Worm (Caenorhabditis elegans): ENCODE data around the gene srh-122.
"Not testable (repeated sequence)": the region's sequence is repeated elsewhere in the genome, so short reads cannot be mapped to it uniquely, and the experiment has no call there.

Gene srh-122

ce11 chrV:15392064-15392463 lies 14.3 kb upstream of the srh-122 start:
- no peak for TF ChIP-seq unc-62 (GFP tag; optimal IDR thresholded peaks at IDR 0.05)

ce11 chrV:15388820-15389384 lies 11.1 kb upstream of the srh-122 start, which contains the start of gene srh-170:
Gene srh-170 (minus strand): TSS chrV:15388870.
- TF ChIP-seq unc-62 (GFP tag; optimal IDR thresholded peaks at IDR 0.05) = no peak

DNA sequence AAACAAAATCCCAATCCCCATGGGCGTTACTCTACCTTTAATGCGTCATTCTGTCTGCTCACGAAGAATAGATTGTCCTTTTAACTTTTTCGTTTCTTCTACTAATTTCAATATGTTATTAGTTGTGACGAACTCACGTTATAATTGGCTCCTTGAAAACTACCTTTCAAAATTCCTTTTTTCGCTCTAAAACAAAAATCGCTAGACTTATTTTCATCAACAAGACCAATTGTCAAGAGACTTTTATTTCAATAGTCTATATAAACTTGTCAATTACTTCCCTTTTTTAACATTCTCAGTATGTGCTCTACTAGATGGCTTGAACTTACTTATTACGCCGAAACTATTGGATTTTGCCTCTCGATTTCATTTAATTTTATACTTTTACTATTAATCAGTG lies 6.9 kb upstream of the srh-122 start, which contains the start of gene str-102:
Gene str-102, plus strand, starts transcription at position 301 of the 400 bp plus-strand sequence.
- TF ChIP-seq unc-62 (GFP tag; optimal IDR thresholded peaks at IDR 0.05) = no peak

DNA sequence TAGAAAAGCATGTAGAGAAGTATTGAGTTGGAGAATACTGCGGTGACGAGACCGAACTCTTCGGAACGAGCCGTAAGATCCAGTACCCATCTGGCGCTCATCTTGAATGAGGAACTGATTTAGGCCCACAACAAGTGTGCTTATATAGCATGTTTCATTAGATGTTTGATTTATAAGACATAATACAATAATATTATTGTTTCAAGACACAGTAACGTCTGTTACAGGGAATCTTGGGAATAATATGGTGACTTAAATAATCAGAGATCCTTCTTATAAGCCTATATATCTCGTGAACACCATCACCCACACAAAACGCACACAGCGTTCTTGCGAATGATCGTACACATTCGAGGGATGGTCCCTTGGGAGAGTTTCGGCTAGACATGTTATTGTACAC lies 5.9 kb upstream of the srh-122 start, which contains the start of gene str-88:
Gene str-88, minus strand, starts transcription at position 101 of the 400 bp plus-strand sequence.
- no peak for TF ChIP-seq unc-62 (GFP tag; optimal IDR thresholded peaks at IDR 0.05)

ce11 chrV:15380857-15381256 lies 3.1 kb upstream of the srh-122 start, which contains the start of gene dhs-23:
Gene dhs-23 (plus strand): TSS chrV:15381219.
- TF ChIP-seq unc-62 (GFP tag; optimal IDR thresholded peaks at IDR 0.05) = no peak

- TF ChIP-seq unc-62 (GFP tag; optimal IDR thresholded peaks at IDR 0.05) = no peak
Measured at ce11 chrV:15379817-15380216, 2.0 kb upstream of the srh-122 start, which contains the start of gene srh-251. Gene srh-251 (minus strand): TSS chrV:15379917.

DNA sequence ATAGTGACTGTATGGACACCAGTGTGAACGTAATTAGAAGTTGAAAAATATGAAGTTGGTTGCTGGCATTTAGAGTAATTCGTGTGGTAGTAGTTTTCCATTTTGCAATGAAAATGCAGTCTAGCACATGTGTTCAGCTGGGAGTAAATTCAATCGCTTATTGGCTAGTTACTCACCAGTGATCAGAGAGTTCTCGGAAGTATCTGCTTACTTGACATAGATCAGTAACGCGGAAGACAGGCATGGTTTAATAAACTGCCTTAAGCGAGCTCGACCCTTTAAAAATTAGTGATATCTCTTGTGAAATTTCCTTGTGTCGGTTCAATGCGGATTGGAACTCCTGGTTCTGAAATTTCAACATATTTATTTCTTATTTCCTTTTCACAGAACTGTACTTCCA lies 1.6 kb downstream of the srh-122 start, which contains the start of gene srh-52:
Gene srh-52, minus strand, starts transcription at position 101 of the 400 bp plus-strand sequence.
- no peak for TF ChIP-seq unc-62 (GFP tag; optimal IDR thresholded peaks at IDR 0.05)

DNA sequence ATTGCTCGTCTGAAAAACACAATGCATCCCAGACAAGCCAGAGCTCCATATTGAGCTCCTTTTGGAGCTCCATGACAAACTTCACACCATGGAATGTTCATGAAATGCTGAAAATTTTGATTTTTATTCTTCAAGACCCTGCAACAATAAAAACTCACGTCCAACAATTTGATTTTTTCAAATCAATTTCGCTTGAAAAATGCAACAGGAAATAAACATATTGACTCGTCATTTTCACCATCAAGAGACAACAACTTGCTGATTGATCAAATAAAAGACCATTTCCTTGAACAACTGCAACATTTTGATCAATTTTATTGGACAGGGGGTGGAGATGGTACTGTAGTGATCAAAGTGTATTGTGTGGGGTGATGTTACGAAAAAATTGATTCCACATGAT lies 8.1 kb downstream of the srh-122 start, which contains the start of gene nhr-269:
Gene nhr-269, minus strand, starts transcription at position 101 of the 400 bp plus-strand sequence.
- TF ChIP-seq unc-62 (GFP tag; optimal IDR thresholded peaks at IDR 0.05) = no peak

- TF ChIP-seq unc-62 (GFP tag; optimal IDR thresholded peaks at IDR 0.05) = no peak
Measured at ce11 chrV:15367770-15368169, 10.0 kb downstream of the srh-122 start.

DNA sequence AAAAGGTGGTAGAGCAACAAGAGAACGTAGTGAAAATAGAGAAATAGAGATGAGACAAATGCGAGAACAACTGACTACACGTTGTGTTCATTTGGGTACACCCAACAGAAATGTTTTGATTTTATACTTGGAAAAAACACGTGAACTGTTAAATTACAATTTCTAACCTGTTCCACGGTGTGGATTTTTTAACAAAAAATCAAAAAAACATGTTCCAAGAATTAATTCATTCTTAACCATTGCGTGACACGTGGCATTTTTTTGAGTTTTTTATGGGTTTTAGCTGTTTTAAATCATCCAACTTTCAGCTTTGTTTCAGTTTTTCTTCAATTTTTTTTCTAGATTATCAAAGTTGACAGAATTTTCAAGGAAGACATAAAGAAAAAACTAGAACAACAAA lies 16.4 kb downstream of the srh-122 start, which contains the start of gene ech-1.1:
Gene ech-1.1, minus strand, starts transcription at position 101 of the 400 bp plus-strand sequence.
- TF ChIP-seq unc-62 (GFP tag; optimal IDR thresholded peaks at IDR 0.05) = not testable (repeated sequence)

DNA sequence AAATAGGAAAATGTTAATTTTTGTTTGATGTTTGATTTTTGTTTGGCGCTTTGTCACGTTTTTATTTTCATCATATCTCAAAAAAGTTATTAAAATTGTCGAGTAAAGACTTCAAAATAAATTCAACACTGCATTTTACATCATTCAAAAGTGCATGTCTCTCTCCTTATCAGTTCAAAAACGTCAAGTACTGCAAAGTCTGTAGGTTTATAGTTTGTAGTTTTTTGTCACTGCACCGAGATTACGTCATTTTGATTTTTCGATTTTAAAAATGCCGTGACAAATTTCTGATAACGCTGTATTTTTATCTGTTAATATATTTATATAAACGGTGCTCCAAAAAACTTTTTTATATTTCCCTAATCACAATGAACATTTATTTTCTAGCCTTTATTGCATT lies 23.2 kb downstream of the srh-122 start, which contains the start of gene C29F3.7:
Gene C29F3.7, plus strand, starts transcription at position 254 of the 400 bp plus-strand sequence.
- TF ChIP-seq unc-62 (GFP tag; optimal IDR thresholded peaks at IDR 0.05) = no peak

DNA sequence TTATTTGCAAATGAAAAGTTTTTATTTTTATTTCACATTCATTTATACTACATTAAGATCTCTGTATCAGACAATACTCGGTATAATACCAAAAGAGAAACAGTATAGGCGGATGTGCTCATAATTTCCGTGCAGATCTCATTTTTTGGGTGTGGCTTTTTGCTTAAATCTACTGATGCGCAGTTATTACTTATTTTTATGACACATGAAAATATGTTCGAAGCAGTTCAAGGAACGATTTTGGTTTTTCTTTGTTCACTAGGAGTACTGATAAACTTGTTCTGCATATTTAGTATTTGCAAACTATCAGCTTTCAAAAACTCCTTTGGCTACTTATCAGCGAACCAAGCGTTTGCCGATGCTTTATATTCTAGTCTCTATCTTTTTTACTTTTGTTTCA lies 25.4 kb downstream of the srh-122 start, which contains the start of gene srx-58:
Gene srx-58, plus strand, starts transcription at position 301 of the 400 bp plus-strand sequence.
- TF ChIP-seq unc-62 (GFP tag; optimal IDR thresholded peaks at IDR 0.05) = no peak

- TF ChIP-seq unc-62 (GFP tag; optimal IDR thresholded peaks at IDR 0.05) = no peak
Measured at ce11 chrV:15350615-15351014, 27.2 kb downstream of the srh-122 start, which contains the start of gene clec-231. Gene clec-231 (minus strand): TSS chrV:15350715.

- TF ChIP-seq unc-62 (GFP tag; optimal IDR thresholded peaks at IDR 0.05) = no peak
Measured at ce11 chrV:15349044-15349443, 28.8 kb downstream of the srh-122 start, which contains the start of gene clec-230. Gene clec-230 (minus strand): TSS chrV:15349144.

DNA sequence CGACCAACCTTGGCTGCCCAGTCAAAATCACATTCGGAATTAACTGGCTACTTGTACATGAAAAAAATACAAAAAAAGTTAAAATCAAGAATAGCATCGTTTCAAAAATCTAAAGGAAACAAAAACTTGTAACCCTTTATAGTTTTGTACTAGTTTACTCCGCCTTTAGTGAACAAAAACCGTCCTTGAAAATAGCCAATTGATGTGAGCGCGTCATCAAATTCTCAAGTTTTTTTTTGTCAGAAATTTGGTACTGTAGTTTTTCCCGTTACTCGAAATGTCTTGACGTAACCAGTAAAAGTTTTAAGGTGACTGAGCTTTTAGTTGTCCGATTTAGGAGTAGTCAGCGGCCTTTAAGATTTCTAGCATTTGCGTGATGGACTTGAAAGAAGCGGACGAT lies 30.5 kb downstream of the srh-122 start, which contains the start of gene C29F3.3:
Gene C29F3.3, minus strand, starts transcription at position 101 of the 400 bp plus-strand sequence.
- no peak for TF ChIP-seq unc-62 (GFP tag; optimal IDR thresholded peaks at IDR 0.05)

ce11 chrV:15344481-15344880 lies 33.3 kb downstream of the srh-122 start, which contains the start of gene wrt-8:
Gene wrt-8 (minus strand): TSS chrV:15344581.
- no peak for TF ChIP-seq unc-62 (GFP tag; optimal IDR thresholded peaks at IDR 0.05)

- no peak for TF ChIP-seq unc-62 (GFP tag; optimal IDR thresholded peaks at IDR 0.05)
Measured at ce11 chrV:15341404-15341803, 36.4 kb downstream of the srh-122 start, which contains the start of gene clec-229. Gene clec-229 (minus strand): TSS chrV:15341504.

Measured in whole organism, dauer.